Fruit fly (Drosophila melanogaster): ENCODE data around the gene Prx3.

The Prx3 gene

DNA sequence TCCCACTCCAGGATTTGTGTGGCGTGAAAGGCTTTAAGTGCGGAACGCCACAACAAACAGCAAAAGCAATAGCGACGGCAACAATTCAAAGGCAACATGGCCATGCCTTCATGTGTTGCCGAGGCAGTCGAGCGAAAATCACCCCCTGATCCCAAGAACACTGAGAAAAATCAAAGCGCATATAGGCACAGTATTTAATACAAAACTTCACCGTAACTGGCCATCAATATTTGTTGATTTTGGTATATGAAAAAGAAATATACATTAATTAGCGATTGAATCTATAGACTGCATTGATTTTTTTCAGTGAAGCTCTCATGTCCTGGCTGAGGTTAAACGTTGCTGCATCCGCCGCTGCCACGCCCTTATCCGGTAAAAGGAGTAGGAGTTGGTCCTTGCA, 45.2 kb downstream of the Prx3 start (continued):
- TF ChIP-seq CG1621 (tag; optimal IDR thresholded peaks at IDR 0.05): peak; percentile 64
- peak; percentile 57; the same call in 2 of the 3 replicates for TF ChIP-seq eg (GFP tag; IDR thresholded peaks at IDR 0.05)
- TF ChIP-seq Gug (GFP tag; IDR thresholded peaks at IDR 0.05): 0 out of 2 replicates have a peak, but pooled peaks have one; percentile 24
- TF ChIP-seq CG6808 (GFP tag; optimal IDR thresholded peaks at IDR 0.05): peak; percentile 54
- TF ChIP-seq Hr38 (GFP tag; optimal IDR thresholded peaks at IDR 0.05): no peak
- TF ChIP-seq CG11902 (GFP tag; optimal IDR thresholded peaks at IDR 0.05): peak; percentile 34
- peak; percentile 63 for TF ChIP-seq CG32006 (GFP tag; optimal IDR thresholded peaks at IDR 0.05)
- peak; percentile 47 for TF ChIP-seq Hr4 (GFP tag; optimal IDR thresholded peaks at IDR 0.05)

Measured in whole organism, prepupa.